Worm (Caenorhabditis elegans): ENCODE measurements around the gene hadb-1.

DNA sequence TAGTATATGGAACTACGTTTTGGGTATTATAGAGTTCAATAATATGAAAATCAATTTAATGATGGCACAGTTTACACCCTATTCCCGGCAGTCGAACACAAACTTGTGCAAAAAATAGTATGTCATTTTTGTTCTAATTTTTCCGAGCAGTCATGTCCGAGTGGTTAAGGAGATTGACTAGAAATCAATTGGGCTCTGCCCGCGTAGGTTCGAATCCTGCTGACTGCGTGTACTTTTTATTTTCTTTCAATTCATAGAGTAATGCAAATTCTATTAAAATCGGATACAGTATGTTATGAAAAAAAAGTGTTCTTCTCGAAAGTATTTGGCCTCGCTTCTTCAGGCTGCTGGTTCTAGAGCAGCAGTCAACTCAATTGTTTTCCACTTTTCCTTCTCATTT is 42.3 kb downstream of the hadb-1 start:
- TF ChIP-seq flt-1 (GFP tag; IDR thresholded peaks at IDR 0.05) (no peak), ztf-23 (GFP tag; IDR thresholded peaks at IDR 0.05) (no peak), T22C8.4 (GFP tag; IDR thresholded peaks at IDR 0.05) (no peak), med-1 (GFP tag; optimal IDR thresholded peaks at IDR 0.05; ENCODE audit: insufficient read depth) (no peak), ref-1 (GFP tag; conservative IDR thresholded peaks at IDR 0.05) (no peak)

All from whole organism, midembryonic.